Worm (Caenorhabditis elegans): ENCODE measurements around the gene srbc-41.

DNA sequence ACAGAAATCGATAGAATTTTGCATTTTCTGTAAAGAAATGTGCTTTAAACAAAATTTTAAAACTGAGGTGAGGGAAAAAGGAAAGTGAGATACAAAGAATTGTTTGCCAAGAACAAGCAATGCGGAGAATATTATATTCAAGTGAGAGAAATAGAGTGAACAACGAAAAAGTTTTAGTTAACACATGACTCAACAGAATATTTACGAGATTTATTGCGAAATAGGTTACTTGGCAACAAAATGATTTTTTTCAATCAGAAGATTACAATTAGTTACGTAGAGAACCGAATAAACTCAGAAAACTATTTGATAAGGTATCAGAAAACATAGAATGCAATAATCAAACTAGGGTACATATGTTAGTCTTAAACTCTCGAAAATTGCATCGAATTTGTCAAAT is 6.9 kb upstream of the srbc-41 start, which contains the start of gene nhr-117:
- TF ChIP-seq nhr-237 (tag; optimal IDR thresholded peaks at IDR 0.05) = no peak
- TF ChIP-seq elt-1 (tag; optimal IDR thresholded peaks at IDR 0.05; ENCODE audit: borderline replicate concordance, insufficient read depth) = no peak
- TF ChIP-seq tbx-8 (GFP tag; optimal IDR thresholded peaks at IDR 0.05) = no peak
- no peak for TF ChIP-seq pha-4 (tag; optimal IDR thresholded peaks at IDR 0.05)
- TF ChIP-seq ham-2 (GFP tag; optimal IDR thresholded peaks at IDR 0.05) = no peak
- no peak for TF ChIP-seq unc-120 (tag; optimal IDR thresholded peaks at IDR 0.05; ENCODE audit: poor library complexity, severe bottlenecking)
